In genomic region chr3R:8744198-8744597, dm6 we compare ENCODE assay signal across 1 fruit fly cellular context.
TF ChIP-seq lines count a peak whose summit lies in the region.

No protein-coding gene starts in this region.

TF ChIP-seq in whole organism, embryonic, 481 proteins besides CTCF, POLR2A, EP300 and RAD21 (continued from another document and continues in another):
- TF ChIP-seq tll (GFP tag; optimal IDR thresholded peaks at IDR 0.05; lab: Kevin White, UChicago): no peak
- TF ChIP-seq CG6175 (GFP tag; IDR thresholded peaks at IDR 0.05; lab: Robert Waterston, UW): no peak
- peak; percentile 9 for TF ChIP-seq run (tag; optimal IDR thresholded peaks at IDR 0.05; lab: Kevin White, UChicago)
- peak; percentile 35; the same call in 1 of the 2 replicates for TF ChIP-seq slbo (GFP tag; IDR thresholded peaks at IDR 0.05; lab: Robert Waterston, UW)
- peak; percentile 40; the same call in 2 of the 3 replicates for TF ChIP-seq CG7357 (GFP tag; IDR thresholded peaks at IDR 0.05; lab: Robert Waterston, UW)
- TF ChIP-seq CG8924 (tag; optimal IDR thresholded peaks at IDR 0.05; lab: Kevin White, UChicago): peak; percentile 7
- no peak for TF ChIP-seq sima (GFP tag; optimal IDR thresholded peaks at IDR 0.05; lab: Kevin White, UChicago)
- TF ChIP-seq grau (tag; optimal IDR thresholded peaks at IDR 0.05; lab: Kevin White, UChicago): peak; percentile 91
- no peak for TF ChIP-seq Doc2 (GFP tag; IDR thresholded peaks at IDR 0.05; lab: Robert Waterston, UW)
- TF ChIP-seq fd102C (GFP tag; optimal IDR thresholded peaks at IDR 0.05; lab: Kevin White, UChicago): no peak
- TF ChIP-seq sob (GFP tag; IDR thresholded peaks at IDR 0.05; lab: Robert Waterston, UW): peak; percentile 42; the same call in 1 of the 2 replicates
- peak; percentile 17 for TF ChIP-seq CG13296 (GFP tag; optimal IDR thresholded peaks at IDR 0.05; lab: Kevin White, UChicago)
- peak; percentile 16 for TF ChIP-seq tup (GFP tag; optimal IDR thresholded peaks at IDR 0.05; lab: Kevin White, UChicago)
- peak; percentile 52 for TF ChIP-seq PHDP (tag; optimal IDR thresholded peaks at IDR 0.05; lab: Kevin White, UChicago)
- TF ChIP-seq CG9437 (GFP tag; optimal IDR thresholded peaks at IDR 0.05; lab: Kevin White, UChicago): peak; percentile 10
- TF ChIP-seq CG6689 (GFP tag; IDR thresholded peaks at IDR 0.05; lab: Robert Waterston, UW): peak; percentile 61
- TF ChIP-seq CG15269 (tag; optimal IDR thresholded peaks at IDR 0.05; lab: Kevin White, UChicago): peak; percentile 73
- TF ChIP-seq crp (GFP tag; optimal IDR thresholded peaks at IDR 0.05; lab: Kevin White, UChicago): no peak
- peak; percentile 54; the same call in 1 of the 2 replicates for TF ChIP-seq chm (GFP tag; IDR thresholded peaks at IDR 0.05; lab: Robert Waterston, UW)
- TF ChIP-seq ken (GFP tag; IDR thresholded peaks at IDR 0.05; lab: Robert Waterston, UW): peak; percentile 33; the same call in 1 of the 3 replicates
- TF ChIP-seq so (GFP tag; IDR thresholded peaks at IDR 0.05; lab: Robert Waterston, UW): peak; percentile 42; the same call in 1 of the 3 replicates
- peak; percentile 61 for TF ChIP-seq ATbp (GFP tag; optimal IDR thresholded peaks at IDR 0.05; lab: Kevin White, UChicago)
- TF ChIP-seq CG32772 (GFP tag; IDR thresholded peaks at IDR 0.05; lab: Robert Waterston, UW): 0 out of 2 replicates have a peak, but pooled peaks have one; percentile 44
- peak; percentile 20 for TF ChIP-seq ems (GFP tag; optimal IDR thresholded peaks at IDR 0.05; lab: Kevin White, UChicago)
- TF ChIP-seq CG9932 (GFP tag; IDR thresholded peaks at IDR 0.05; lab: Robert Waterston, UW): peak; percentile 39; the same call in 1 of the 2 replicates
- peak; percentile 65 for TF ChIP-seq Ada2b (GFP tag; IDR thresholded peaks at IDR 0.05; lab: Robert Waterston, UW)
- TF ChIP-seq CG4854 (GFP tag; optimal IDR thresholded peaks at IDR 0.05; lab: Kevin White, UChicago): peak; percentile 12
- peak; percentile 15 for TF ChIP-seq caup (GFP tag; optimal IDR thresholded peaks at IDR 0.05; lab: Kevin White, UChicago; ENCODE audit: severe bottlenecking)
- TF ChIP-seq E2f1 (GFP tag; IDR thresholded peaks at IDR 0.05; lab: Robert Waterston, UW): peak; percentile 59; the same call in 1 of the 2 replicates
- peak; percentile 18 for TF ChIP-seq CG11723 (GFP tag; optimal IDR thresholded peaks at IDR 0.05; lab: Kevin White, UChicago)
- 0 out of 3 replicates have a peak, but pooled peaks have one; percentile 31 for TF ChIP-seq CG17361 (GFP tag; IDR thresholded peaks at IDR 0.05; lab: Robert Waterston, UW)
- TF ChIP-seq dysf (GFP tag; IDR thresholded peaks at IDR 0.05; lab: Robert Waterston, UW): peak; percentile 74
- no peak for TF ChIP-seq CG8765 (GFP tag; IDR thresholded peaks at IDR 0.05; lab: Robert Waterston, UW)
- TF ChIP-seq kni (GFP tag; optimal IDR thresholded peaks at IDR 0.05; lab: Kevin White, UChicago): peak; percentile 7
- peak; percentile 26 for TF ChIP-seq CG16863 (GFP tag; optimal IDR thresholded peaks at IDR 0.05; lab: Kevin White, UChicago)
- TF ChIP-seq BtbVII (GFP tag; optimal IDR thresholded peaks at IDR 0.05; lab: Kevin White, UChicago): peak; percentile 51
- no peak for TF ChIP-seq Bteb2 (GFP tag; optimal IDR thresholded peaks at IDR 0.05; lab: Kevin White, UChicago)
- no peak for TF ChIP-seq scrt (GFP tag; optimal IDR thresholded peaks at IDR 0.05; lab: Kevin White, UChicago)
- TF ChIP-seq ara (GFP tag; IDR thresholded peaks at IDR 0.05; lab: Robert Waterston, UW): no peak
- TF ChIP-seq Med (GFP tag; lab: Kevin White, UChicago): peak; percentile 52
- peak; percentile 61 for TF ChIP-seq pnt (GFP tag; optimal IDR thresholded peaks at IDR 0.05; lab: Kevin White, UChicago)
- TF ChIP-seq CG11247 (GFP tag; IDR thresholded peaks at IDR 0.05; lab: Robert Waterston, UW): peak; percentile 41; the same call in 1 of the 2 replicates
- peak; percentile 11 for TF ChIP-seq CG12659 (GFP tag; optimal IDR thresholded peaks at IDR 0.05; lab: Kevin White, UChicago)
- peak; percentile 8; the same call in 1 of the 2 replicates for TF ChIP-seq ttk (GFP tag; IDR thresholded peaks at IDR 0.05; lab: Robert Waterston, UW)
- TF ChIP-seq sisA (GFP tag; IDR thresholded peaks at IDR 0.05; lab: Robert Waterston, UW): peak; percentile 54
- TF ChIP-seq ro (GFP tag; IDR thresholded peaks at IDR 0.05; lab: Robert Waterston, UW): 0 out of 2 replicates have a peak, but pooled peaks have one; percentile 15
- TF ChIP-seq stc (GFP tag; IDR thresholded peaks at IDR 0.05; lab: Robert Waterston, UW): peak; percentile 40
- TF ChIP-seq CG11456 (GFP tag; IDR thresholded peaks at IDR 0.05; lab: Robert Waterston, UW): peak; percentile 72; the same call in 1 of the 3 replicates
- peak; percentile 19; the same call in 1 of the 2 replicates for TF ChIP-seq crol (GFP tag; IDR thresholded peaks at IDR 0.05; lab: Robert Waterston, UW)
- TF ChIP-seq CG12391 (tag; optimal IDR thresholded peaks at IDR 0.05; lab: Kevin White, UChicago): peak; percentile 43
- peak; percentile 20 for TF ChIP-seq CG8388 (GFP tag; optimal IDR thresholded peaks at IDR 0.05; lab: Kevin White, UChicago)
- TF ChIP-seq exex (tag; optimal IDR thresholded peaks at IDR 0.05; lab: Kevin White, UChicago): no peak
- TF ChIP-seq Hr3 (GFP tag; optimal IDR thresholded peaks at IDR 0.05; lab: Kevin White, UChicago): peak; percentile 27
- peak; percentile 23 for TF ChIP-seq CG7786 (GFP tag; optimal IDR thresholded peaks at IDR 0.05; lab: Kevin White, UChicago)
- TF ChIP-seq bsh (GFP tag; optimal IDR thresholded peaks at IDR 0.05; lab: Kevin White, UChicago): peak in 1 of 2 experiments; percentile 57
- TF ChIP-seq CG14965 (GFP tag; optimal IDR thresholded peaks at IDR 0.05; lab: Kevin White, UChicago; ENCODE audit: borderline replicate concordance): no peak
- peak; percentile 58 for TF ChIP-seq Antp (GFP tag; optimal IDR thresholded peaks at IDR 0.05; lab: Kevin White, UChicago)
- TF ChIP-seq Tbp (GFP tag; optimal IDR thresholded peaks at IDR 0.05; lab: Kevin White, UChicago): no peak
- no peak for TF ChIP-seq dati (GFP tag; IDR thresholded peaks at IDR 0.05; lab: Robert Waterston, UW)
- no peak for TF ChIP-seq CG8281 (tag; optimal IDR thresholded peaks at IDR 0.05; lab: Kevin White, UChicago)
- TF ChIP-seq C15 (GFP tag; IDR thresholded peaks at IDR 0.05; lab: Robert Waterston, UW): 0 out of 3 replicates have a peak, but pooled peaks have one; percentile 55
- TF ChIP-seq pan (optimal IDR thresholded peaks at IDR 0.05; lab: Kevin White, UChicago): no peak
- peak in 1 of 2 experiments; percentile 48 for TF ChIP-seq pan (GFP tag; optimal IDR thresholded peaks at IDR 0.05 in 1 of 2, IDR thresholded peaks at IDR 0.05 in 1 of 2)
- peak; percentile 28 for TF ChIP-seq Chrac-16 (GFP tag; optimal IDR thresholded peaks at IDR 0.05; lab: Kevin White, UChicago)
- 0 out of 2 replicates have a peak, but pooled peaks have one; percentile 15 for TF ChIP-seq Taf1 (GFP tag; IDR thresholded peaks at IDR 0.05; lab: Robert Waterston, UW)
- TF ChIP-seq tgo (GFP tag; IDR thresholded peaks at IDR 0.05; lab: Robert Waterston, UW): peak; percentile 62; the same call in 2 of the 3 replicates
- TF ChIP-seq otp (GFP tag; IDR thresholded peaks at IDR 0.05; lab: Robert Waterston, UW): no peak
- peak; percentile 51 for TF ChIP-seq CG7556 (GFP tag; optimal IDR thresholded peaks at IDR 0.05; lab: Kevin White, UChicago)
- no peak for TF ChIP-seq CG16813 (GFP tag; IDR thresholded peaks at IDR 0.05; lab: Robert Waterston, UW; ENCODE audit: partially characterized antibody)
- TF ChIP-seq vfl (GFP tag; optimal IDR thresholded peaks at IDR 0.05; lab: Kevin White, UChicago): peak; percentile 8
- TF ChIP-seq gsb-n (tag; optimal IDR thresholded peaks at IDR 0.05; lab: Kevin White, UChicago): peak; percentile 15
- TF ChIP-seq croc (GFP tag; conservative IDR thresholded peaks at IDR 0.05; lab: Robert Waterston, UW): no peak
- peak; percentile 59 for TF ChIP-seq CG2712 (tag; optimal IDR thresholded peaks at IDR 0.05; lab: Kevin White, UChicago)
- peak; percentile 2 for TF ChIP-seq Mes4 (GFP tag; optimal IDR thresholded peaks at IDR 0.05; lab: Kevin White, UChicago)
- no peak for TF ChIP-seq MBD-R2 (GFP tag; IDR thresholded peaks at IDR 0.05; lab: Robert Waterston, UW)
- TF ChIP-seq Dip3 (GFP tag; optimal IDR thresholded peaks at IDR 0.05; lab: Kevin White, UChicago): peak; percentile 53
- no peak for TF ChIP-seq prd (optimal IDR thresholded peaks at IDR 0.05; lab: Kevin White, UChicago)
- peak; percentile 68 for TF ChIP-seq prd (GFP tag; IDR thresholded peaks at IDR 0.05; lab: Robert Waterston, UW)
- no peak for TF ChIP-seq CG12155 (GFP tag; optimal IDR thresholded peaks at IDR 0.05; lab: Kevin White, UChicago)
- peak; percentile 46; the same call in 1 of the 2 replicates for TF ChIP-seq CG31441 (GFP tag; IDR thresholded peaks at IDR 0.05; lab: Robert Waterston, UW)
- no peak for TF ChIP-seq Jarid2 (GFP tag; optimal IDR thresholded peaks at IDR 0.05; lab: Kevin White, UChicago)
- 0 out of 2 replicates have a peak, but pooled peaks have one; percentile 33 for TF ChIP-seq CG7372 (GFP tag; IDR thresholded peaks at IDR 0.05; lab: Robert Waterston, UW)
- TF ChIP-seq CG4404 (GFP tag; IDR thresholded peaks at IDR 0.05; lab: Robert Waterston, UW): 0 out of 2 replicates have a peak, but pooled peaks have one; percentile 15
- no peak for TF ChIP-seq Dbx (GFP tag; IDR thresholded peaks at IDR 0.05; lab: Robert Waterston, UW)
- TF ChIP-seq CG4424 (GFP tag; optimal IDR thresholded peaks at IDR 0.05; lab: Kevin White, UChicago): peak; percentile 39
- TF ChIP-seq Rfx (GFP tag; IDR thresholded peaks at IDR 0.05; lab: Robert Waterston, UW): peak; percentile 62; the same call in 1 of the 2 replicates
- 0 out of 2 replicates have a peak, but pooled peaks have one; percentile 31 for TF ChIP-seq E2f2 (GFP tag; IDR thresholded peaks at IDR 0.05; lab: Robert Waterston, UW)
- TF ChIP-seq gem (tag; optimal IDR thresholded peaks at IDR 0.05; lab: Kevin White, UChicago): peak; percentile 70
- TF ChIP-seq chinmo (GFP tag; IDR thresholded peaks at IDR 0.05; lab: Robert Waterston, UW; ENCODE audit: partially characterized antibody): 0 out of 4 replicates have a peak, but pooled peaks have one; percentile 17
- TF ChIP-seq CG4820 (GFP tag; optimal IDR thresholded peaks at IDR 0.05; lab: Kevin White, UChicago): peak; percentile 45
- TF ChIP-seq Elba2 (GFP tag; optimal IDR thresholded peaks at IDR 0.05; lab: Kevin White, UChicago): no peak
- peak; percentile 23; the same call in 1 of the 2 replicates for TF ChIP-seq CG9215 (GFP tag; IDR thresholded peaks at IDR 0.05; lab: Robert Waterston, UW)
- TF ChIP-seq tin (GFP tag; optimal IDR thresholded peaks at IDR 0.05; lab: Kevin White, UChicago): peak; percentile 22
- no peak for TF ChIP-seq z (GFP tag; IDR thresholded peaks at IDR 0.05; lab: Robert Waterston, UW)
- peak; percentile 29 for TF ChIP-seq fd3F (GFP tag; optimal IDR thresholded peaks at IDR 0.05; lab: Kevin White, UChicago)
- TF ChIP-seq phol (tag; optimal IDR thresholded peaks at IDR 0.05; lab: Kevin White, UChicago): peak; percentile 37
- TF ChIP-seq gcm (GFP tag; optimal IDR thresholded peaks at IDR 0.05; lab: Kevin White, UChicago): peak; percentile 33
- TF ChIP-seq CG10543 (GFP tag; optimal IDR thresholded peaks at IDR 0.05; lab: Kevin White, UChicago): peak; percentile 9
- peak; percentile 39 for TF ChIP-seq CG18619 (GFP tag; optimal IDR thresholded peaks at IDR 0.05; lab: Kevin White, UChicago)
- peak; percentile 50 for TF ChIP-seq lab (GFP tag; optimal IDR thresholded peaks at IDR 0.05; lab: Kevin White, UChicago)
- TF ChIP-seq CG5180 (GFP tag; optimal IDR thresholded peaks at IDR 0.05; lab: Kevin White, UChicago): no peak
- TF ChIP-seq lmd (GFP tag; IDR thresholded peaks at IDR 0.05; lab: Robert Waterston, UW): peak; percentile 47; the same call in 1 of the 2 replicates
- TF ChIP-seq Aef1 (GFP tag; IDR thresholded peaks at IDR 0.05; lab: Robert Waterston, UW): peak; percentile 44; the same call in 1 of the 3 replicates
- TF ChIP-seq gce (GFP tag; IDR thresholded peaks at IDR 0.05; lab: Robert Waterston, UW): 0 out of 3 replicates have a peak, but pooled peaks have one; percentile 14
- TF ChIP-seq CG15601 (tag; optimal IDR thresholded peaks at IDR 0.05; lab: Kevin White, UChicago): peak; percentile 34
- no peak for TF ChIP-seq CG6272 (GFP tag; IDR thresholded peaks at IDR 0.05; lab: Robert Waterston, UW)
- peak; percentile 44 for TF ChIP-seq CG1603 (tag; optimal IDR thresholded peaks at IDR 0.05; lab: Kevin White, UChicago)
- no peak for TF ChIP-seq CG4328 (GFP tag; optimal IDR thresholded peaks at IDR 0.05; lab: Kevin White, UChicago)
- TF ChIP-seq CG17802 (tag; optimal IDR thresholded peaks at IDR 0.05; lab: Kevin White, UChicago): no peak
- no peak for TF ChIP-seq vnd (GFP tag; IDR thresholded peaks at IDR 0.05; lab: Robert Waterston, UW; ENCODE audit: partially characterized antibody)
- TF ChIP-seq Pdp1 (GFP tag; optimal IDR thresholded peaks at IDR 0.05; lab: Kevin White, UChicago): peak in 1 of 2 experiments; percentile 62
- peak; percentile 41 for TF ChIP-seq CG9609 (GFP tag; optimal IDR thresholded peaks at IDR 0.05; lab: Kevin White, UChicago)
- peak; percentile 46 for TF ChIP-seq Hsf (GFP tag; optimal IDR thresholded peaks at IDR 0.05; lab: Kevin White, UChicago)
- TF ChIP-seq Drgx (GFP tag; IDR thresholded peaks at IDR 0.05; lab: Robert Waterston, UW): peak; percentile 66
- peak; percentile 77 for TF ChIP-seq Ptx1 (GFP tag; IDR thresholded peaks at IDR 0.05; lab: Robert Waterston, UW)
- peak in 1 of 2 experiments; percentile 13 for TF ChIP-seq eve (GFP tag; optimal IDR thresholded peaks at IDR 0.05; lab: Kevin White, UChicago)
- TF ChIP-seq B-H1 (GFP tag; IDR thresholded peaks at IDR 0.05; lab: Robert Waterston, UW): peak; percentile 11; the same call in 1 of the 3 replicates
- no peak for TF ChIP-seq CG18476 (GFP tag; optimal IDR thresholded peaks at IDR 0.05; lab: Kevin White, UChicago)
- TF ChIP-seq jumu (GFP tag; optimal IDR thresholded peaks at IDR 0.05; lab: Kevin White, UChicago): peak; percentile 53
- TF ChIP-seq org-1 (GFP tag; optimal IDR thresholded peaks at IDR 0.05; lab: Kevin White, UChicago): peak; percentile 36
- no peak for TF ChIP-seq psq (GFP tag; optimal IDR thresholded peaks at IDR 0.05; lab: Kevin White, UChicago)
- peak; percentile 41 for TF ChIP-seq CG1602 (GFP tag; optimal IDR thresholded peaks at IDR 0.05; lab: Kevin White, UChicago)
- TF ChIP-seq Hr39 (optimal IDR thresholded peaks at IDR 0.05; lab: Kevin White, UChicago): no peak
- no peak for TF ChIP-seq CG17912 (GFP tag; optimal IDR thresholded peaks at IDR 0.05; lab: Kevin White, UChicago)
- no peak for TF ChIP-seq hkb (optimal IDR thresholded peaks at IDR 0.05; lab: Kevin White, UChicago)
- peak; percentile 48; the same call in 1 of the 2 replicates for TF ChIP-seq hkb (GFP tag; IDR thresholded peaks at IDR 0.05; lab: Robert Waterston, UW)
